Worm (Caenorhabditis elegans) whole organism, L3 larva: ENCODE data around the gene T05C12.4.

Experiments used
- aly-2 ChIP-seq: fragments of 150-350 bp; optimal IDR thresholded peaks from 2 replicates; lab custom pipeline; 2014; ENCODE audit warnings: missing biosample characterization, missing genetic modification characterization
- ama-1 ChIP-seq: fragments of 150-350 bp; optimal IDR thresholded peaks from 2 replicates; lab custom pipeline; 2018
- ceh-16 ChIP-seq: sonication (generic microtip); optimal IDR thresholded peaks from 2 replicates; lab custom pipeline; 2017; ENCODE audit warnings: missing biosample characterization, missing genetic modification characterization
- ceh-82 ChIP-seq: fragments of 150-350 bp; optimal IDR thresholded peaks from 2 replicates; lab custom pipeline; 2014; ENCODE audit warnings: missing biosample characterization, missing genetic modification characterization
- ceh-9 ChIP-seq: sonication (generic microtip); optimal IDR thresholded peaks from 2 replicates; lab custom pipeline; 2018; ENCODE audit warnings: missing biosample characterization, missing genetic modification characterization
- egl-27 ChIP-seq: sonication (generic microtip); optimal IDR thresholded peaks from 4 replicates; lab custom pipeline; 2017; ENCODE audit warnings: missing biosample characterization, missing genetic modification reagents, missing genetic modification characterization
- egl-5 ChIP-seq: fragments of 150-350 bp; optimal IDR thresholded peaks from 2 replicates; lab custom pipeline; 2017; ENCODE audit warnings: missing biosample characterization, missing genetic modification reagents, missing genetic modification characterization, inconsistent platforms
- elt-2 ChIP-seq: sonication (generic microtip); optimal IDR thresholded peaks from 2 replicates; lab custom pipeline; 2016; ENCODE audit warnings: missing genetic modification reagents, mild to moderate bottlenecking, missing genetic modification characterization, missing compliant biosample characterization
- elt-3 ChIP-seq, 3 experiments: fragments of 150-350 bp in 1 of 3; sonication (generic microtip) in 2 of 3; optimal IDR thresholded peaks; 2 replicates in 2 of 3; 4 replicates in 1 of 3; lab custom pipeline; 2014 to 2017; ENCODE audit warnings: missing biosample characterization in 3 of 3, missing genetic modification characterization in 3 of 3
- fkh-10 ChIP-seq: sonication (generic microtip); optimal IDR thresholded peaks from 2 replicates; lab custom pipeline; 2017; ENCODE audit warnings: missing biosample characterization, missing genetic modification reagents, missing genetic modification characterization
- fos-1 ChIP-seq: fragments of 150-350 bp; optimal IDR thresholded peaks from 2 replicates; lab custom pipeline; 2014; ENCODE audit warnings: missing biosample characterization, missing genetic modification characterization
- lin-15B ChIP-seq: fragments of 150-350 bp; optimal IDR thresholded peaks from 2 replicates; lab custom pipeline; 2014; ENCODE audit warnings: missing biosample characterization, missing genetic modification characterization
- lin-39 ChIP-seq: fragments of 150-350 bp; optimal IDR thresholded peaks from 2 replicates; lab custom pipeline; 2018; ENCODE audit warnings: missing biosample characterization, missing genetic modification reagents, missing genetic modification characterization
- lsy-12 ChIP-seq: sonication (generic microtip); optimal IDR thresholded peaks from 2 replicates; lab custom pipeline; 2016; ENCODE audit warnings: mild to moderate bottlenecking, missing genetic modification characterization, missing compliant biosample characterization
- mdl-1 ChIP-seq: fragments of 150-350 bp; optimal IDR thresholded peaks from 2 replicates; lab custom pipeline; 2014; ENCODE audit warnings: missing biosample characterization, missing genetic modification characterization
- mml-1 ChIP-seq: fragments of 150-350 bp; sonication (generic microtip); optimal IDR thresholded peaks from 3 replicates; lab custom pipeline; 2014; ENCODE audit warnings: missing biosample characterization, missing genetic modification characterization
- nfya-1 ChIP-seq: sonication (generic microtip); optimal IDR thresholded peaks from 2 replicates; lab custom pipeline; 2017; ENCODE audit warnings: missing genetic modification characterization, mild to moderate bottlenecking, missing compliant biosample characterization, antibody characterized with exemption, moderate library complexity; ENCODE audit not compliant: insufficient read depth
- nhr-11 ChIP-seq: fragments of 150-350 bp; optimal IDR thresholded peaks from 2 replicates; lab custom pipeline; 2014; ENCODE audit warnings: missing biosample characterization, missing genetic modification characterization
- nhr-12 ChIP-seq: fragments of 150-350 bp; optimal IDR thresholded peaks from 2 replicates; lab custom pipeline; 2014; ENCODE audit warnings: missing biosample characterization, missing genetic modification characterization
- nhr-23 ChIP-seq: fragments of 150-350 bp; optimal IDR thresholded peaks from 2 replicates; lab custom pipeline; 2014; ENCODE audit warnings: missing biosample characterization, missing genetic modification reagents, missing genetic modification characterization
- nhr-25 ChIP-seq: sonication (generic microtip); optimal IDR thresholded peaks from 2 replicates; lab custom pipeline; 2017; ENCODE audit warnings: missing biosample characterization, missing genetic modification characterization
- nhr-28 ChIP-seq: fragments of 150-350 bp; optimal IDR thresholded peaks from 2 replicates; lab custom pipeline; 2014; ENCODE audit warnings: missing biosample characterization, missing genetic modification characterization
- nhr-43 ChIP-seq: sonication (generic microtip); optimal IDR thresholded peaks from 2 replicates; lab custom pipeline; 2016; ENCODE audit warnings: mild to moderate bottlenecking, missing genetic modification characterization, missing compliant biosample characterization; ENCODE audit not compliant: poor library complexity, severe bottlenecking
- nhr-67 ChIP-seq: fragments of 150-350 bp; optimal IDR thresholded peaks from 2 replicates; lab custom pipeline; 2014; ENCODE audit warnings: missing biosample characterization, missing genetic modification characterization
- nhr-77 ChIP-seq: fragments of 150-350 bp; optimal IDR thresholded peaks from 2 replicates; lab custom pipeline; 2014; ENCODE audit warnings: missing biosample characterization, missing genetic modification characterization
- pha-4 ChIP-seq: fragments of 150-350 bp; optimal IDR thresholded peaks from 2 replicates; lab custom pipeline; 2014; ENCODE audit warnings: missing biosample characterization, missing genetic modification reagents, missing genetic modification characterization
- pqm-1 ChIP-seq: fragments of 150-350 bp; optimal IDR thresholded peaks from 2 replicates; lab custom pipeline; 2017; ENCODE audit warnings: missing biosample characterization, missing genetic modification characterization, inconsistent platforms
- sea-2 ChIP-seq: fragments of 150-350 bp; sonication (generic microtip); optimal IDR thresholded peaks from 4 replicates; lab custom pipeline; 2014; ENCODE audit warnings: missing biosample characterization, missing genetic modification reagents, missing genetic modification characterization
- skn-1 ChIP-seq: fragments of 150-350 bp; optimal IDR thresholded peaks from 2 replicates; lab custom pipeline; 2014; ENCODE audit warnings: missing biosample characterization, missing genetic modification characterization
- snpc-4 ChIP-seq: fragments of 150-350 bp; optimal IDR thresholded peaks from 2 replicates; lab custom pipeline; 2014; ENCODE audit warnings: missing biosample characterization, missing genetic modification characterization
- unc-39 ChIP-seq: sonication (generic microtip); optimal IDR thresholded peaks from 4 replicates; lab custom pipeline; 2017; ENCODE audit warnings: missing biosample characterization, missing genetic modification characterization
- unc-62 ChIP-seq: fragments of 150-350 bp; sonication (generic microtip); optimal IDR thresholded peaks from 4 replicates; lab custom pipeline; 2014; ENCODE audit warnings: missing biosample characterization, missing genetic modification reagents, missing genetic modification characterization
- zag-1 ChIP-seq: fragments of 150-350 bp; optimal IDR thresholded peaks from 2 replicates; lab custom pipeline; 2014; ENCODE audit warnings: missing biosample characterization, missing genetic modification characterization

Gene T05C12.4

DNA sequence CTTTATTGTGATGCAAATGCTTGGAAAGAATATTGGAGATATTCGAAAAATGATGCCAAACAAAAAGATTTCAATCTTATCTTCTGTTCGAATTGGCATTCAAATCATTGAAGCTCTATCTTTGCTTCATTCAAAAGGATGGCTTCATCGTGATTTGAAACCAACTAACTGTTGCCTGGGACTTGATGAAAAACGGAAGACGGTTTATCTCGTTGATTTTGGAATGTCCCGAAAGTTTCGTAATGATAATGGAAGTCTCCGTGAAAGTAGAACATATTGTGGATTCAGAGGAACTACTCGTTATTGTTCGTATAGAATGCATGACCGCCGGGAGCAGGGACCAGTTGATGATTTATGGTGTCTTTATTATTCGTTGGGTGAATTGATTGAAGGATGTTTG is 6.0 kb downstream of the T05C12.4 start:
- no peak for TF ChIP-seq elt-3 (tag; optimal IDR thresholded peaks at IDR 0.05; lab: Kevin White, UChicago)

- TF ChIP-seq sea-2 (GFP tag; lab: Kevin White, UChicago) (no peak), aly-2 (tag; lab: Kevin White, UChicago) (no peak), mml-1 (no peak), nhr-77 (tag; lab: Kevin White, UChicago) (no peak), fkh-10 (GFP tag; lab: Kevin White, UChicago) (no peak), fos-1 (no peak), nhr-11 (tag; lab: Kevin White, UChicago) (no peak), ceh-16 (tag; lab: Kevin White, UChicago) (no peak), pha-4 (tag; lab: Kevin White, UChicago) (no peak), mdl-1 (tag; lab: Kevin White, UChicago) (no peak), ama-1 (lab: Kevin White, UChicago) (no peak), nhr-12 (tag; lab: Kevin White, UChicago) (no peak)
- TF ChIP-seq, all 47 proteins: peak for 0
These were observed 6.7 kb downstream of the T05C12.4 start, which contains the start of the genes decr-1.3 and T05C12.1 for ce11 chrII:8173449-8173848. Gene decr-1.3, minus strand, starts transcription at chrII:8173549. Gene T05C12.1, plus strand, starts transcription at chrII:8173680.

DNA sequence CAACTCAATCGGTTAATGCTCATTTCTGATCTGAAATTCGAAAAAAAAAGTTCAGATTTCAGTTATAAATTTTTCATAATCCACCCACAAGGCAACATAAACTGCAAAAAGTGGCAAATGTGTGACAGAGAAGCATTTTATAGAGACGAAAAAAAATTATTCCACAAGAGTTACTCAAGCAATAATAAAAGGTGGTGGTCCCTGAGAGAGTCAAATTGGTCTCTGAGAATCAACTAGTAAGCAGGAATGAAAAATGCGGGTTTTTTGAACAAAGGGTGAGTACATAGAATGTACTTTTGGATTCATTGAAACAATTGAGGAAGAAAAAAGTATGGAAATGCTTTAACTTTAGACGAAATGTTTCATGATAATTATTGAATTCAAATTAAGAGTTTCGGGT is 9.8 kb downstream of the T05C12.4 start, which contains the start of gene T05C12.11:
TSS of gene T05C12.11 (minus strand) at position 101 of the 400 bp plus-strand sequence.
- TF ChIP-seq egl-27, result no peak
- TF ChIP-seq aly-2 (tag; lab: Kevin White, UChicago), result no peak
- TF ChIP-seq pha-4 (tag; lab: Kevin White, UChicago), result no peak
- no peak for TF ChIP-seq nhr-67
- TF ChIP-seq fkh-10 (GFP tag; lab: Kevin White, UChicago), result no peak
- no peak for TF ChIP-seq nhr-25 (tag; lab: Kevin White, UChicago)

DNA sequence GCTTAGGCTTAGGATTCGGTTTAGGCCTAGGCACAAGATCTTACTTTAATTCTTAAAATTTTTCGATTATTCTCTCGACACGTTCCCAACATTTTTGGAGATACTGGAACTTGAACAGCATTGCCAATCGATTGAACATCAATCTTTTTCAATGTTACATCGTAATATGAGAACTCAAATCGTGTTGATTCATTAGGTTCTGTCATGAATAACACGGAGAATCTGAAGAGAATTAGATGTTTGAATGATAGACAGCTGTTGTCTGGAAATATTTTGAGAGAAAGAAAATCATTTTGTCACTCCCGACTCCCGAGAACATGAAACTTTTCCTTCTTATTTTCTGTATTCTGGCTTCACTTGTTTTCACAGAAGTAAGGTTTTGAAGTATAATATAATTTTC is 10.9 kb downstream of the T05C12.4 start, which contains the start of gene T05C12.15:
TSS of gene T05C12.15 (plus strand) at position 301 of the 400 bp plus-strand sequence.
- TF ChIP-seq skn-1 (tag; lab: Kevin White, UChicago), result no peak

ce11 chrII:8162120-8162648 is 18.0 kb downstream of the T05C12.4 start, which contains the start of the genes emb-27 and rrf-3:
Gene emb-27, minus strand, starts transcription at chrII:8162170.
Gene rrf-3, plus strand, starts transcription at chrII:8162465.
- TF ChIP-seq egl-5 (tag; lab: Kevin White, UChicago) (peak; percentile 31), skn-1 (tag; lab: Kevin White, UChicago) (peak; percentile 26), pha-4 (tag; lab: Kevin White, UChicago) (peak; percentile 82), nfya-1 (tag; lab: Kevin White, UChicago) (peak; percentile 61), lin-15B (tag; lab: Kevin White, UChicago) (peak; percentile 85), nhr-23 (tag; lab: Kevin White, UChicago) (no peak), nhr-25 (tag; lab: Kevin White, UChicago) (peak; percentile 50), ama-1 (lab: Kevin White, UChicago) (no peak)

ce11 chrII:8160916-8161315 is 19.3 kb downstream of the T05C12.4 start:
- TF ChIP-seq mdl-1 (tag; lab: Kevin White, UChicago) (no peak), nhr-12 (tag; lab: Kevin White, UChicago) (no peak), pqm-1 (tag; lab: Kevin White, UChicago) (no peak)

DNA sequence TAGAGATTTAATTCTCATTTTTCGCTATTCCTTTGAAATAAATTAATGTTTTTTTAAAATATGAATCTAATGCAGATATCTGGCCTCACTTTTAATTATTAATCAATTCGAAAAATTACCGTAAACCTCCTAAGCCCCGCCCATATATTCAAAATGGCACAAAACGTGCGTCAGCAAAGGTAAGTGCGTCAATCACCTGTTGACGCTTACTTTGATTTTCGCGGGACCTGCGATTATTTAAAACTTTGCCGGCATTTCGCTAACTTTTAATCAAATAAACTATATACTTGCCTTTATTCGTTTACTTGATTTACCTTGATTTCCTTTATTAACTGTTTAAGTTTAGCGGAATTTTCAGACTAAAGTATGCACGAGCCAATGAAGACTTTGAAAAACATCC is 22.2 kb downstream of the T05C12.4 start, which contains the start of gene pch-2:
TSS of gene pch-2 (plus strand) at position 359 of the 400 bp plus-strand sequence.
- peak; percentile 70 for TF ChIP-seq lin-15B (tag; lab: Kevin White, UChicago)
- TF ChIP-seq zag-1 (tag; lab: Kevin White, UChicago), result no peak
- no peak for TF ChIP-seq ceh-82 (tag; lab: Kevin White, UChicago)
- TF ChIP-seq nfya-1 (tag; lab: Kevin White, UChicago), result peak; percentile 71
- no peak for TF ChIP-seq unc-62 (GFP tag; lab: Kevin White, UChicago)
- TF ChIP-seq elt-2, result peak; percentile 11
- TF ChIP-seq lsy-12, result no peak
- TF ChIP-seq aly-2 (tag; lab: Kevin White, UChicago), result no peak
- no peak for TF ChIP-seq unc-39
- no peak for TF ChIP-seq sea-2 (GFP tag; lab: Kevin White, UChicago)
- no peak for TF ChIP-seq pqm-1 (tag; lab: Kevin White, UChicago)
- peak; percentile 53 for TF ChIP-seq nhr-25 (tag; lab: Kevin White, UChicago)
- peak; percentile 53 for TF ChIP-seq snpc-4 (tag; lab: Kevin White, UChicago)
- TF ChIP-seq nhr-28 (tag; lab: Kevin White, UChicago), result no peak
- no peak for TF ChIP-seq ceh-16 (tag; lab: Kevin White, UChicago)
- no peak for TF ChIP-seq ceh-9 (tag; lab: Kevin White, UChicago)
- peak; percentile 33 for TF ChIP-seq nhr-43
- no peak for TF ChIP-seq egl-27
- peak; percentile 13 for TF ChIP-seq lin-39 (tag; lab: Kevin White, UChicago)
- no peak for TF ChIP-seq nhr-23 (tag; lab: Kevin White, UChicago)
- TF ChIP-seq egl-5 (tag; lab: Kevin White, UChicago), result no peak
- TF ChIP-seq nhr-11 (tag; lab: Kevin White, UChicago), result no peak
- TF ChIP-seq pha-4 (tag; lab: Kevin White, UChicago), result peak; percentile 59
